Fruit fly (Drosophila melanogaster) whole organism, embryonic: ENCODE results near the gene CG9184.
A peak's percentile ranks its signal among the peaks of the same experiment; 100 is the strongest.

Experiments
- Awh ChIP-seq: fragments of 200-800 bp; sonication (Bioruptor generic); IDR thresholded peaks from 2 replicates; pipeline ENCODE4, ENCODE4 v1.3.6; 2022; ENCODE audit warnings: missing biosample characterization, missing genetic modification characterization
- CG10543 ChIP-seq: fragments of 200-800 bp; sonication (Bioruptor generic); optimal IDR thresholded peaks from 3 replicates; lab custom pipeline; 2017; ENCODE audit warnings: missing biosample characterization, mild to moderate bottlenecking, missing genetic modification characterization, moderate library complexity
- CG10979 ChIP-seq: fragments of 200-800 bp; sonication (Bioruptor generic); optimal IDR thresholded peaks from 2 replicates; lab custom pipeline; 2018; ENCODE audit warnings: missing biosample characterization, mild to moderate bottlenecking, missing genetic modification characterization, moderate library complexity
- CG13894 ChIP-seq: fragments of 200-800 bp; sonication (Bioruptor generic); optimal IDR thresholded peaks from 3 replicates; lab custom pipeline; 2018; ENCODE audit warnings: missing biosample characterization, mild to moderate bottlenecking, missing genetic modification characterization, moderate library complexity
- CG1529 ChIP-seq: fragments of 200-800 bp; sonication (Bioruptor generic); optimal IDR thresholded peaks from 3 replicates; lab custom pipeline; 2018; ENCODE audit warnings: missing biosample characterization, missing genetic modification characterization
- CG15479 ChIP-seq: fragments of 200-800 bp; sonication (Bioruptor generic); optimal IDR thresholded peaks from 3 replicates; lab custom pipeline; 2019; ENCODE audit warnings: missing biosample characterization, mild to moderate bottlenecking, missing genetic modification characterization, moderate library complexity
- CG31441 ChIP-seq: fragments of 200-800 bp; sonication (Bioruptor generic); IDR thresholded peaks from 2 replicates; pipeline ENCODE4 v1.3.6; 2022; ENCODE audit warnings: missing biosample characterization, missing genetic modification characterization
- CG32532 ChIP-seq: fragments of 200-800 bp; sonication (Bioruptor generic); IDR thresholded peaks from 2 replicates; pipeline ENCODE4 v1.3.6; 2022; ENCODE audit warnings: missing biosample characterization, missing genetic modification characterization
- CG6175 ChIP-seq: fragments of 200-800 bp; sonication (Bioruptor generic); IDR thresholded peaks from 3 replicates; pipeline ENCODE4 v1.3.6; 2022; ENCODE audit warnings: missing biosample characterization, missing genetic modification characterization
- CG7357 ChIP-seq: fragments of 200-800 bp; sonication (Bioruptor generic); IDR thresholded peaks from 3 replicates; pipeline ENCODE4 v1.3.6; 2022; ENCODE audit warnings: missing biosample characterization, missing genetic modification characterization
- CG7372 ChIP-seq: fragments of 200-800 bp; sonication (Bioruptor generic); IDR thresholded peaks from 2 replicates; pipeline ENCODE4 v1.3.6; 2022; ENCODE audit warnings: missing biosample characterization, missing genetic modification characterization
- CG7839 ChIP-seq: fragments of 200-800 bp; sonication (Bioruptor generic); optimal IDR thresholded peaks from 3 replicates; lab custom pipeline; 2018; ENCODE audit warnings: missing biosample characterization, mild to moderate bottlenecking, missing genetic modification characterization, moderate library complexity
- CG9215 ChIP-seq: fragments of 200-800 bp; sonication (Bioruptor generic); IDR thresholded peaks from 2 replicates; pipeline ENCODE4 v1.3.6; 2022; ENCODE audit warnings: missing biosample characterization, missing genetic modification characterization
- D19A ChIP-seq: fragments of 200-800 bp; optimal IDR thresholded peaks from 3 replicates; lab custom pipeline; 2019; ENCODE audit warnings: missing biosample characterization, mild to moderate bottlenecking, missing genetic modification characterization, moderate library complexity
- E2f2 ChIP-seq: fragments of 200-800 bp; sonication (Bioruptor generic); IDR thresholded peaks from 2 replicates; pipeline ENCODE4 v1.3.6; 2022; ENCODE audit warnings: missing biosample characterization, missing genetic modification characterization
- ERR ChIP-seq: fragments of 200-800 bp; sonication (Bioruptor generic); optimal IDR thresholded peaks from 2 replicates; lab custom pipeline; 2016; ENCODE audit warnings: missing biosample characterization, missing genetic modification characterization
- Ets97D ChIP-seq: fragments of 200-800 bp; sonication (Bioruptor generic); optimal IDR thresholded peaks from 3 replicates; lab custom pipeline; 2016; ENCODE audit warnings: missing biosample characterization, missing genetic modification characterization
- H2.0 ChIP-seq: fragments of 200-800 bp; sonication (Bioruptor generic); IDR thresholded peaks from 2 replicates; pipeline ENCODE4 v1.3.6; 2022; ENCODE audit warnings: missing biosample characterization, missing genetic modification characterization
- Hr51 ChIP-seq, 2 experiments: fragments of 200-800 bp; sonication (Bioruptor generic); optimal IDR thresholded peaks; 2 replicates in 1 of 2; 3 replicates in 1 of 2; lab custom pipeline; 2016 to 2018; ENCODE audit warnings: missing biosample characterization in 2 of 2, missing genetic modification characterization in 2 of 2, mild to moderate bottlenecking in 1 of 2, moderate library complexity in 1 of 2
- Kr ChIP-seq: fragments of 200-800 bp; sonication (Bioruptor generic); optimal IDR thresholded peaks from 2 replicates; lab custom pipeline; 2017; ENCODE audit warnings: missing biosample characterization, mild to moderate bottlenecking, missing genetic modification characterization
- MTF-1 ChIP-seq: fragments of 200-800 bp; sonication (Bioruptor generic); optimal IDR thresholded peaks from 2 replicates; lab custom pipeline; 2018; ENCODE audit warnings: missing biosample characterization, mild to moderate bottlenecking, missing genetic modification characterization, borderline replicate concordance
- Max ChIP-seq: fragments of 200-800 bp; sonication (Bioruptor generic); optimal IDR thresholded peaks from 2 replicates; lab custom pipeline; 2016; ENCODE audit warnings: missing biosample characterization, mild to moderate bottlenecking, missing genetic modification characterization
- Mrtf ChIP-seq: fragments of 200-800 bp; sonication (Bioruptor generic); IDR thresholded peaks from 3 replicates; pipeline ENCODE4 v1.3.6; 2022; ENCODE audit warnings: missing biosample characterization, missing genetic modification characterization
- NfI ChIP-seq: fragments of 200-800 bp; sonication (Bioruptor generic); optimal IDR thresholded peaks from 3 replicates; lab custom pipeline; 2018; ENCODE audit warnings: missing biosample characterization, mild to moderate bottlenecking, missing genetic modification characterization, moderate library complexity
- amos ChIP-seq: fragments of 200-800 bp; sonication (Bioruptor generic); IDR thresholded peaks from 2 replicates; pipeline ENCODE4 v1.3.6; 2022; ENCODE audit warnings: missing biosample characterization, missing genetic modification characterization; ENCODE audit not compliant: partially characterized antibody
- bbx ChIP-seq: fragments of 200-800 bp; sonication (Bioruptor generic); IDR thresholded peaks from 2 replicates; pipeline ENCODE4 v1.3.6; 2022; ENCODE audit warnings: missing biosample characterization, missing genetic modification characterization; ENCODE audit not compliant: partially characterized antibody
- bigmax ChIP-seq: fragments of 200-800 bp; sonication (Bioruptor generic); optimal IDR thresholded peaks from 2 replicates; lab custom pipeline; 2018; ENCODE audit warnings: missing biosample characterization, mild to moderate bottlenecking, missing genetic modification characterization
- chn ChIP-seq: fragments of 200-800 bp; sonication (Bioruptor generic); optimal IDR thresholded peaks from 2 replicates; lab custom pipeline; 2016; ENCODE audit warnings: missing biosample characterization, missing genetic modification characterization
- crc ChIP-seq: fragments of 200-800 bp; sonication (Bioruptor generic); optimal IDR thresholded peaks from 2 replicates; lab custom pipeline; 2016; ENCODE audit warnings: missing biosample characterization, missing genetic modification characterization
- dpn ChIP-seq, 2 experiments: fragments of 200-800 bp; sonication (Bioruptor generic); optimal IDR thresholded peaks; 3 replicates each; lab custom pipeline; 2016; ENCODE audit warnings: missing biosample characterization in 2 of 2, missing genetic modification characterization in 2 of 2
- emc ChIP-seq: fragments of 200-800 bp; sonication (Bioruptor generic); optimal IDR thresholded peaks from 2 replicates; lab custom pipeline; 2016; ENCODE audit warnings: missing biosample characterization, missing genetic modification characterization
- ems ChIP-seq: fragments of 200-800 bp; sonication (Bioruptor generic); optimal IDR thresholded peaks from 3 replicates; lab custom pipeline; 2016; ENCODE audit warnings: missing biosample characterization, missing genetic modification characterization
- eyg ChIP-seq: fragments of 200-800 bp; sonication (Bioruptor generic); optimal IDR thresholded peaks from 3 replicates; lab custom pipeline; 2016; ENCODE audit warnings: missing biosample characterization, missing genetic modification characterization
- gsb ChIP-seq: fragments of 200-800 bp; sonication (Bioruptor generic); IDR thresholded peaks from 2 replicates; pipeline ENCODE4 v1.3.6; 2022; ENCODE audit warnings: missing biosample characterization, missing genetic modification characterization
- insv ChIP-seq, 2 experiments: fragments of 200-800 bp; sonication (Bioruptor generic); optimal IDR thresholded peaks; 3 replicates each; lab custom pipeline; 2016 to 2018; ENCODE audit warnings: missing biosample characterization in 2 of 2, missing genetic modification characterization in 2 of 2
- ken ChIP-seq: fragments of 200-800 bp; sonication (Bioruptor generic); IDR thresholded peaks from 3 replicates; pipeline ENCODE4 v1.3.6; 2022; ENCODE audit warnings: missing biosample characterization, missing genetic modification characterization
- nerfin-1 ChIP-seq: fragments of 200-800 bp; sonication (Bioruptor generic); optimal IDR thresholded peaks from 3 replicates; lab custom pipeline; 2019; ENCODE audit warnings: missing biosample characterization, mild to moderate bottlenecking, missing genetic modification characterization, moderate library complexity
- odd ChIP-seq: fragments of 200-800 bp; sonication (Bioruptor generic); optimal IDR thresholded peaks from 2 replicates; lab custom pipeline; 2017; ENCODE audit warnings: missing biosample characterization, mild to moderate bottlenecking, missing genetic modification characterization
- otp ChIP-seq: fragments of 200-800 bp; sonication (Bioruptor generic); IDR thresholded peaks from 3 replicates; pipeline ENCODE4, ENCODE4 v1.3.6; 2022; ENCODE audit warnings: missing biosample characterization, missing genetic modification characterization
- phol ChIP-seq: fragments of 200-800 bp; sonication (Bioruptor generic); optimal IDR thresholded peaks from 3 replicates; lab custom pipeline; 2018; ENCODE audit warnings: missing biosample characterization, mild to moderate bottlenecking, missing genetic modification characterization, moderate library complexity
- pum ChIP-seq: fragments of 200-800 bp; sonication (Bioruptor generic); optimal IDR thresholded peaks from 2 replicates; lab custom pipeline; 2016; ENCODE audit warnings: missing biosample characterization, missing genetic modification characterization
- row ChIP-seq: fragments of 200-800 bp; sonication (Bioruptor generic); IDR thresholded peaks from 3 replicates; pipeline ENCODE4 v1.3.6; 2022; ENCODE audit warnings: missing biosample characterization, missing genetic modification characterization
- sc ChIP-seq, 3 experiments: fragments of >200 bp in 2 of 3; fragments of 200-800 bp in 1 of 3; sonication (Bioruptor generic) in 1 of 3; optimal IDR thresholded peaks; 2 replicates in 2 of 3; 3 replicates in 1 of 3; lab custom pipeline; 2017; ENCODE audit warnings: mild to moderate bottlenecking in 1 of 3, missing biosample characterization in 1 of 3, missing genetic modification characterization in 1 of 3, missing genetic modification reagents in 1 of 3
- sens ChIP-seq: fragments of 200-800 bp; sonication (Bioruptor generic); peaks from one replicate; lab custom pipeline; 2016; ENCODE audit warnings: missing biosample characterization, missing genetic modification characterization
- tgo ChIP-seq: fragments of 200-800 bp; sonication (Bioruptor generic); IDR thresholded peaks from 3 replicates; pipeline ENCODE4 v1.3.6; 2022; ENCODE audit warnings: missing biosample characterization, missing genetic modification characterization
- unc-4 ChIP-seq: fragments of 200-800 bp; sonication (Bioruptor generic); IDR thresholded peaks from 2 replicates; pipeline ENCODE4 v1.3.6; 2022; ENCODE audit warnings: missing biosample characterization, missing genetic modification characterization; ENCODE audit not compliant: partially characterized antibody
- usp ChIP-seq: fragments of >200 bp; optimal IDR thresholded peaks from 2 replicates; lab custom pipeline; 2017; ENCODE audit warnings: missing biosample characterization, missing genetic modification characterization

The CG9184 gene

DNA sequence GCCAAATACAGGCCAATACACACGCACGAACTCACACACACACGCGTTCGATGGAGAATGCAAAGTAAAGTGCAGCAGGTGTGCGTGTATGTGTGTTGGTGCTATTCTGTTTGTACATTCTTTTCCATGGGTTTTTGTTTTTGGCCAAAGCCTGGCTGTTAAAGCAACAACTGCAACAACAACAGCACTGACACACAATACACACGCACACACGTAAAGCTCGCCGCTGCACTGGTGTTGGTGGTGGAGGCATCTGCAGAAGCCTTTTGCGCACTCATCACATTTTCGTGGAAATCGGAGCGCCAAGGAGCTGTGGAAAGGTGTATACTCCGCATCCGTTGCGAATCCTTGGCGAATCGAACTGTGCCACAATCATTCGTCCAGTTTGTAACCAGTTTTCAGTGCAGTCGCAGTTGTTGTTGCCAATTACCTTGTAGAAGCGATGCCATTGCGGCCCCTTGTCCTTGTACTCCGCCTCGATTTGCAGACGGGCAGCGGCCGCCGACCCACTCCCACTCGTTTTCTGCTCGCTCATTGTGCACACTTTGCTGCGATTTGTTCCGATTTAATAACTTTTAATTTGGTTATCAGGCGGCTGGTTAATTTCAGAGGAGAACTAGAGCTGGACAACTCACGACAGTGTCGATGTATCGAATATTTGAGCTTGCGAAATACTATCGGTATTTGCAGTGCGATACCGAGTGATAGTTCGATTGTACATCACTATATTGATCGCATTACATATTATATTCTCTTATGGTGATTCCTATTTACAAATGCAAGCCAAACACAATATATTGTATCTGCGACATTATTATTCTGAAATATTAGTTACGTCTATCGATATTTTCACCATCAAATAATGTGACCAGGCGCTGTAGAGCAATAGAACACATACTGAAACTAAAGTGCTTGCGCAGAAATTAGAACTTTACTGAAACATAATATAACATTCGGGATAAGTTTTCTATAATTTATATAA lies 27.6 kb upstream of the CG9184 start (continued):
- TF ChIP-seq ems (GFP tag; lab: Kevin White, UChicago) (peak; percentile 5), pum (GFP tag; lab: Kevin White, UChicago) (peak; percentile 35), CG15479 (GFP tag; lab: Kevin White, UChicago) (peak; percentile 45), Kr (GFP tag; lab: Kevin White, UChicago) (no peak), eyg (no peak), gsb (GFP tag; lab: Robert Waterston, UW) (no peak), CG32532 (peak; percentile 34), NfI (peak; percentile 28), CG7372 (GFP tag; lab: Robert Waterston, UW) (peak; percentile 39; the same call in 1 of the 2 replicates), ken (GFP tag; lab: Robert Waterston, UW) (no peak), insv (GFP tag; optimal IDR thresholded peaks at IDR 0.05; lab: Kevin White, UChicago) (peak in 1 of 2 experiments; percentile 94), Max (peak; percentile 20), bbx (peak; percentile 97), CG6175 (GFP tag; lab: Robert Waterston, UW) (no peak), row (GFP tag; lab: Robert Waterston, UW) (peak; percentile 70), dpn (GFP tag; optimal IDR thresholded peaks at IDR 0.05; lab: Kevin White, UChicago) (peak; percentile 23 to 51), sens (GFP tag; lab: Kevin White, UChicago) (peak; percentile 77), crc (GFP tag; lab: Kevin White, UChicago) (peak; percentile 0), emc (GFP tag; lab: Kevin White, UChicago) (no peak), usp (no peak), tgo (no peak; the same call in 2 of the 3 replicates), Ets97D (GFP tag; lab: Kevin White, UChicago) (peak; percentile 42), CG10979 (tag; lab: Kevin White, UChicago) (peak; percentile 19), otp (GFP tag; lab: Robert Waterston, UW) (peak; percentile 10; the same call in 1 of the 3 replicates), bigmax (GFP tag; lab: Kevin White, UChicago) (no peak), CG9215 (GFP tag; lab: Robert Waterston, UW) (peak; percentile 7; the same call in 1 of the 2 replicates), CG31441 (GFP tag; lab: Robert Waterston, UW) (peak; percentile 54; the same call in 1 of the 2 replicates), CG10543 (peak; percentile 29), H2.0 (GFP tag; lab: Robert Waterston, UW) (0 out of 2 replicates have a peak, but pooled peaks have one; percentile 12), Mrtf (no peak), CG1529 (GFP tag; lab: Kevin White, UChicago) (no peak), MTF-1 (GFP tag; lab: Kevin White, UChicago) (no peak), D19A (tag; lab: Kevin White, UChicago) (peak; percentile 34), E2f2 (peak; percentile 16; the same call in 1 of the 2 replicates), sc (optimal IDR thresholded peaks at IDR 0.05; lab: Kevin White, UChicago) (no peak), sc (GFP tag; optimal IDR thresholded peaks at IDR 0.05; lab: Kevin White, UChicago) (no peak), phol (tag; lab: Kevin White, UChicago) (peak; percentile 68), Awh (GFP tag; lab: Robert Waterston, UW) (no peak), chn (GFP tag; lab: Kevin White, UChicago) (peak; percentile 18), unc-4 (GFP tag; lab: Robert Waterston, UW) (peak; percentile 97), amos (GFP tag; lab: Robert Waterston, UW) (peak; percentile 99), odd (GFP tag; lab: Kevin White, UChicago) (no peak), CG7357 (GFP tag; lab: Robert Waterston, UW) (no peak), CG13894 (peak; percentile 59), ERR (GFP tag; lab: Kevin White, UChicago) (no peak), nerfin-1 (tag; lab: Kevin White, UChicago) (peak; percentile 15), Hr51 (GFP tag; optimal IDR thresholded peaks at IDR 0.05; lab: Kevin White, UChicago) (peak in 1 of 2 experiments; percentile 43), CG7839 (peak; percentile 42)
